Worm (Caenorhabditis elegans): Measurements from ENCODE around the gene mrpl-22.
A peak's percentile ranks its signal among the peaks of the same experiment; 100 is the strongest.

The mrpl-22 gene

ce11 chrIII:10600894-10601293, 14.4 kb upstream of the mrpl-22 start:
- no peak for TF ChIP-seq W03F9.2 (tag; optimal IDR thresholded peaks at IDR 0.05)
- TF ChIP-seq him-1 (tag; optimal IDR thresholded peaks at IDR 0.05): no peak
- TF ChIP-seq dao-5 (tag; optimal IDR thresholded peaks at IDR 0.05): no peak

ce11 chrIII:10603248-10603647, 12.0 kb upstream of the mrpl-22 start, which contains the start of gene Y39A1A.2:
TSS of gene Y39A1A.2 (minus strand) at chrIII:10603566.
- TF ChIP-seq W03F9.2 (tag; optimal IDR thresholded peaks at IDR 0.05): no peak
- no peak for TF ChIP-seq him-1 (tag; optimal IDR thresholded peaks at IDR 0.05)
- TF ChIP-seq dao-5 (tag; optimal IDR thresholded peaks at IDR 0.05): no peak

- TF ChIP-seq W03F9.2 (tag; optimal IDR thresholded peaks at IDR 0.05): no peak
- TF ChIP-seq him-1 (tag; optimal IDR thresholded peaks at IDR 0.05): no peak
- TF ChIP-seq dao-5 (tag; optimal IDR thresholded peaks at IDR 0.05): no peak
Measured at ce11 chrIII:10604325-10604724, 10.9 kb upstream of the mrpl-22 start.

ce11 chrIII:10605049-10605448, 10.2 kb upstream of the mrpl-22 start, which contains the start of gene rabx-5:
TSS of gene rabx-5 (plus strand) at chrIII:10605349.
- no peak for TF ChIP-seq W03F9.2 (tag; optimal IDR thresholded peaks at IDR 0.05)
- TF ChIP-seq him-1 (tag; optimal IDR thresholded peaks at IDR 0.05): no peak
- no peak for TF ChIP-seq dao-5 (tag; optimal IDR thresholded peaks at IDR 0.05)

- TF ChIP-seq W03F9.2 (tag; optimal IDR thresholded peaks at IDR 0.05) (no peak), dao-5 (tag; optimal IDR thresholded peaks at IDR 0.05) (no peak), him-1 (tag; optimal IDR thresholded peaks at IDR 0.05) (no peak)
Measured at ce11 chrIII:10608161-10608560, 7.1 kb upstream of the mrpl-22 start.

- TF ChIP-seq him-1 (tag; optimal IDR thresholded peaks at IDR 0.05) (no peak), dao-5 (tag; optimal IDR thresholded peaks at IDR 0.05) (no peak), W03F9.2 (tag; optimal IDR thresholded peaks at IDR 0.05) (no peak)
Measured at ce11 chrIII:10612333-10612732, 2.9 kb upstream of the mrpl-22 start, which contains the start of gene Y39A1A.24. TSS of gene Y39A1A.24 (plus strand) at chrIII:10612633.

- TF ChIP-seq him-1 (tag; optimal IDR thresholded peaks at IDR 0.05): peak; percentile 78
- TF ChIP-seq W03F9.2 (tag; optimal IDR thresholded peaks at IDR 0.05): peak; percentile 78
- TF ChIP-seq dao-5 (tag; optimal IDR thresholded peaks at IDR 0.05): no peak
Measured at ce11 chrIII:10621208-10621607, 5.9 kb downstream of the mrpl-22 start, which contains the start of the genes lron-10 and hpr-9. TSS of gene lron-10 (minus strand) at chrIII:10621369. TSS of gene hpr-9 (plus strand) at chrIII:10621551.

ce11 chrIII:10624564-10624963, 9.3 kb downstream of the mrpl-22 start:
- TF ChIP-seq him-1 (tag; optimal IDR thresholded peaks at IDR 0.05): peak; percentile 45
- peak; percentile 21 for TF ChIP-seq dao-5 (tag; optimal IDR thresholded peaks at IDR 0.05)
- peak; percentile 5 for TF ChIP-seq W03F9.2 (tag; optimal IDR thresholded peaks at IDR 0.05)

- TF ChIP-seq dao-5 (tag; optimal IDR thresholded peaks at IDR 0.05): no peak
Measured at ce11 chrIII:10628360-10628759, 13.1 kb downstream of the mrpl-22 start.

ce11 chrIII:10629043-10629442, 13.8 kb downstream of the mrpl-22 start, which contains the start of gene swt-4:
TSS of gene swt-4 (minus strand) at chrIII:10629143.
- no peak for TF ChIP-seq dao-5 (tag; optimal IDR thresholded peaks at IDR 0.05)
- TF ChIP-seq W03F9.2 (tag; optimal IDR thresholded peaks at IDR 0.05): no peak
- TF ChIP-seq him-1 (tag; optimal IDR thresholded peaks at IDR 0.05): no peak

ce11 chrIII:10629795-10630194, 14.5 kb downstream of the mrpl-22 start:
- no peak for TF ChIP-seq dao-5 (tag; optimal IDR thresholded peaks at IDR 0.05)
- no peak for TF ChIP-seq W03F9.2 (tag; optimal IDR thresholded peaks at IDR 0.05)
- no peak for TF ChIP-seq him-1 (tag; optimal IDR thresholded peaks at IDR 0.05)

- TF ChIP-seq W03F9.2 (tag; optimal IDR thresholded peaks at IDR 0.05) (no peak), dao-5 (tag; optimal IDR thresholded peaks at IDR 0.05) (no peak), him-1 (tag; optimal IDR thresholded peaks at IDR 0.05) (no peak)
Measured at ce11 chrIII:10631870-10632509, 16.7 kb downstream of the mrpl-22 start.

ce11 chrIII:10632590-10633402, 17.5 kb downstream of the mrpl-22 start, which contains the start of gene Y39A1A.10:
TSS of gene Y39A1A.10 (plus strand) at chrIII:10632728.
- no peak for TF ChIP-seq him-1 (tag; optimal IDR thresholded peaks at IDR 0.05)
- TF ChIP-seq dao-5 (tag; optimal IDR thresholded peaks at IDR 0.05): no peak
- no peak for TF ChIP-seq W03F9.2 (tag; optimal IDR thresholded peaks at IDR 0.05)

ce11 chrIII:10633403-10633674, 18.1 kb downstream of the mrpl-22 start, which contains the start of gene Y39A1A.9:
TSS of gene Y39A1A.9 (minus strand) at chrIII:10633501.
- no peak for TF ChIP-seq dao-5 (tag; optimal IDR thresholded peaks at IDR 0.05)
- TF ChIP-seq him-1 (tag; optimal IDR thresholded peaks at IDR 0.05): no peak
- no peak for TF ChIP-seq W03F9.2 (tag; optimal IDR thresholded peaks at IDR 0.05)

All from whole organism, L4/young adult.